Fruit fly (Drosophila melanogaster) whole organism, embryonic: ENCODE measurements around the gene Bace.

Experiments
- Aef1 ChIP-seq: fragments of 200-800 bp; sonication (Bioruptor generic); IDR thresholded peaks from 3 replicates; pipeline ENCODE4 v1.3.6; 2022; ENCODE audit warnings: missing biosample characterization, missing genetic modification characterization
- Bdp1 ChIP-seq: fragments of 200-800 bp; sonication (Bioruptor generic); optimal IDR thresholded peaks from 3 replicates; lab custom pipeline; 2016; ENCODE audit warnings: missing biosample characterization, missing genetic modification characterization
- CG10431 ChIP-seq: fragments of 200-800 bp; sonication (Bioruptor generic); optimal IDR thresholded peaks from 3 replicates; lab custom pipeline; 2018; ENCODE audit warnings: missing biosample characterization, mild to moderate bottlenecking, missing genetic modification characterization
- CG10565 ChIP-seq: fragments of 200-800 bp; sonication (Bioruptor generic); optimal IDR thresholded peaks from 3 replicates; lab custom pipeline; 2016; ENCODE audit warnings: missing biosample characterization, mild to moderate bottlenecking, missing genetic modification characterization
- CG11093 ChIP-seq: fragments of 200-800 bp; sonication (Bioruptor generic); IDR thresholded peaks from 3 replicates; pipeline ENCODE4 v1.3.6; 2022; ENCODE audit warnings: missing biosample characterization, missing genetic modification characterization
- CG12219 ChIP-seq: fragments of 200-800 bp; sonication (Bioruptor generic); optimal IDR thresholded peaks from 3 replicates; lab custom pipeline; 2018; ENCODE audit warnings: missing biosample characterization, mild to moderate bottlenecking, missing genetic modification characterization
- CG14014 ChIP-seq: fragments of 200-800 bp; sonication (Bioruptor generic); IDR thresholded peaks from 2 replicates; pipeline ENCODE4 v1.3.6; 2022; ENCODE audit warnings: missing biosample characterization, missing genetic modification characterization
- CG15601 ChIP-seq: fragments of 200-800 bp; sonication (Bioruptor generic); optimal IDR thresholded peaks from 3 replicates; lab custom pipeline; 2019; ENCODE audit warnings: missing biosample characterization, mild to moderate bottlenecking, missing genetic modification characterization, moderate library complexity
- CG1602 ChIP-seq: fragments of 200-800 bp; sonication (Bioruptor generic); optimal IDR thresholded peaks from 3 replicates; lab custom pipeline; 2016; ENCODE audit warnings: missing biosample characterization, missing genetic modification characterization
- CG3407 ChIP-seq: fragments of 200-800 bp; sonication (Bioruptor generic); optimal IDR thresholded peaks from 2 replicates; lab custom pipeline; 2018; ENCODE audit warnings: missing biosample characterization, mild to moderate bottlenecking, missing genetic modification characterization
- CG7745 ChIP-seq: fragments of 200-800 bp; sonication (Bioruptor generic); optimal IDR thresholded peaks from 2 replicates; lab custom pipeline; 2018; ENCODE audit warnings: missing biosample characterization, mild to moderate bottlenecking, missing genetic modification characterization, moderate library complexity
- CG8388 ChIP-seq: fragments of 200-800 bp; sonication (Bioruptor generic); optimal IDR thresholded peaks from 2 replicates; lab custom pipeline; 2019; ENCODE audit warnings: missing biosample characterization, mild to moderate bottlenecking, missing genetic modification characterization, moderate library complexity
- CG9215 ChIP-seq: fragments of 200-800 bp; sonication (Bioruptor generic); IDR thresholded peaks from 2 replicates; pipeline ENCODE4 v1.3.6; 2022; ENCODE audit warnings: missing biosample characterization, missing genetic modification characterization
- Doc3 ChIP-seq: fragments of 200-800 bp; sonication (Bioruptor generic); IDR thresholded peaks from 3 replicates; pipeline ENCODE4 v1.3.6; 2022; ENCODE audit warnings: missing biosample characterization, missing genetic modification characterization; ENCODE audit not compliant: partially characterized antibody
- GATAe ChIP-seq: fragments of 200-800 bp; sonication (Bioruptor generic); conservative IDR thresholded peaks from 2 replicates; pipeline ENCODE4 v1.3.6; 2022; ENCODE audit warnings: missing biosample characterization, missing genetic modification characterization
- HHEX ChIP-seq: fragments of 200-800 bp; sonication (Bioruptor generic); optimal IDR thresholded peaks from 3 replicates; lab custom pipeline; 2017; ENCODE audit warnings: missing biosample characterization, mild to moderate bottlenecking, missing genetic modification characterization, missing genetic modification reagents
- Hr78 ChIP-seq, 2 experiments: fragments of 200-800 bp in 1 of 2; fragments of >200 bp in 1 of 2; sonication (Bioruptor generic) in 1 of 2; optimal IDR thresholded peaks; 2 replicates each; lab custom pipeline; 2017 to 2019; ENCODE audit warnings: missing biosample characterization in 2 of 2, missing genetic modification characterization in 2 of 2, mild to moderate bottlenecking in 1 of 2, moderate library complexity in 1 of 2
- Oaz ChIP-seq: fragments of 200-800 bp; sonication (Bioruptor generic); IDR thresholded peaks from 2 replicates; pipeline ENCODE4 v1.3.6; 2022; ENCODE audit warnings: missing biosample characterization, missing genetic modification characterization
- Rfx ChIP-seq: fragments of 200-800 bp; sonication (Bioruptor generic); IDR thresholded peaks from 2 replicates; pipeline ENCODE4 v1.3.6; 2022; ENCODE audit warnings: missing biosample characterization, missing genetic modification characterization
- az2 ChIP-seq: fragments of 200-800 bp; sonication (Bioruptor generic); optimal IDR thresholded peaks from 3 replicates; lab custom pipeline; 2016; ENCODE audit warnings: missing biosample characterization, missing genetic modification characterization
- chinmo ChIP-seq: fragments of 200-800 bp; sonication (Bioruptor generic); IDR thresholded peaks from 4 replicates; pipeline ENCODE4 v1.3.6; 2022; ENCODE audit warnings: missing biosample characterization, missing genetic modification characterization; ENCODE audit not compliant: partially characterized antibody
- dati ChIP-seq: fragments of 200-800 bp; sonication (Bioruptor generic); IDR thresholded peaks from 2 replicates; pipeline ENCODE4 v1.3.6; 2022; ENCODE audit warnings: missing biosample characterization, missing genetic modification characterization
- en ChIP-seq: fragments of 200-800 bp; sonication (Bioruptor generic); optimal IDR thresholded peaks from 2 replicates; lab custom pipeline; 2016; ENCODE audit warnings: missing biosample characterization, missing genetic modification characterization
- exex ChIP-seq: fragments of 200-800 bp; sonication (Bioruptor generic); optimal IDR thresholded peaks from 4 replicates; lab custom pipeline; 2018; ENCODE audit warnings: missing biosample characterization, mild to moderate bottlenecking, missing genetic modification characterization, moderate library complexity
- grn ChIP-seq: fragments of 200-800 bp; sonication (Bioruptor generic); optimal IDR thresholded peaks from 3 replicates; lab custom pipeline; 2017; ENCODE audit warnings: missing biosample characterization, missing genetic modification characterization
- kni ChIP-seq: fragments of 200-800 bp; sonication (Bioruptor generic); optimal IDR thresholded peaks from 3 replicates; lab custom pipeline; 2017; ENCODE audit warnings: mild to moderate bottlenecking, missing biosample characterization, missing genetic modification reagents, missing genetic modification characterization
- lab ChIP-seq: fragments of 200-800 bp; sonication (Bioruptor generic); optimal IDR thresholded peaks from 3 replicates; lab custom pipeline; 2017; ENCODE audit warnings: missing biosample characterization, missing genetic modification characterization, mild to moderate bottlenecking, moderate library complexity, missing genetic modification reagents
- lov ChIP-seq, 2 experiments: fragments of 200-800 bp in 1 of 2; fragments of >200 bp in 1 of 2; sonication (Bioruptor generic) in 1 of 2; IDR thresholded peaks in 1 of 2; optimal IDR thresholded peaks in 1 of 2; 2 replicates in 1 of 2; 3 replicates in 1 of 2; pipeline versions ENCODE4 v1.3.6 to Lab custom; 2017 to 2022; ENCODE audit warnings: missing biosample characterization in 1 of 2, missing genetic modification characterization in 1 of 2
- oc ChIP-seq: fragments of 200-800 bp; sonication (Bioruptor generic); optimal IDR thresholded peaks from 2 replicates; lab custom pipeline; 2018; ENCODE audit warnings: missing biosample characterization, mild to moderate bottlenecking, missing genetic modification characterization, moderate library complexity
- psq ChIP-seq: fragments of 200-800 bp; sonication (Bioruptor generic); optimal IDR thresholded peaks from 2 replicates; lab custom pipeline; 2017; ENCODE audit warnings: missing biosample characterization, missing genetic modification characterization
- ro ChIP-seq: fragments of 200-800 bp; sonication (Bioruptor generic); IDR thresholded peaks from 2 replicates; pipeline ENCODE4 v1.3.6; 2022; ENCODE audit warnings: missing biosample characterization, missing genetic modification characterization
- sens ChIP-seq: fragments of 200-800 bp; sonication (Bioruptor generic); peaks from one replicate; lab custom pipeline; 2016; ENCODE audit warnings: missing biosample characterization, missing genetic modification characterization
- sens-2 ChIP-seq: fragments of 200-800 bp; sonication (Bioruptor generic); IDR thresholded peaks from 2 replicates; pipeline ENCODE4 v1.3.6; 2022; ENCODE audit warnings: missing biosample characterization, missing genetic modification characterization
- sisA ChIP-seq: fragments of 200-800 bp; sonication (Bioruptor generic); IDR thresholded peaks from 2 replicates; pipeline ENCODE4 v1.3.6; 2022; ENCODE audit warnings: missing biosample characterization, missing genetic modification characterization
- sob ChIP-seq: fragments of 200-800 bp; sonication (Bioruptor generic); IDR thresholded peaks from 2 replicates; pipeline ENCODE4 v1.3.6; 2022; ENCODE audit warnings: missing biosample characterization, missing genetic modification characterization
- sr ChIP-seq: fragments of 200-800 bp; sonication (Bioruptor generic); IDR thresholded peaks from 3 replicates; pipeline ENCODE4 v1.3.6; 2022; ENCODE audit warnings: missing biosample characterization, missing genetic modification characterization
- twi ChIP-seq: fragments of 200-800 bp; optimal IDR thresholded peaks from 2 replicates; lab custom pipeline; 2019; ENCODE audit warnings: missing biosample characterization, mild to moderate bottlenecking, missing genetic modification characterization, moderate library complexity
- vvl ChIP-seq: fragments of 200-800 bp; sonication (Bioruptor generic); IDR thresholded peaks from 2 replicates; pipeline ENCODE4 v1.3.6; 2022; ENCODE audit warnings: missing biosample characterization, missing genetic modification characterization
- z ChIP-seq: fragments of 200-800 bp; sonication (Bioruptor generic); IDR thresholded peaks from 3 replicates; pipeline ENCODE4 v1.3.6; 2022; ENCODE audit warnings: missing biosample characterization, missing genetic modification characterization

The Bace gene

DNA sequence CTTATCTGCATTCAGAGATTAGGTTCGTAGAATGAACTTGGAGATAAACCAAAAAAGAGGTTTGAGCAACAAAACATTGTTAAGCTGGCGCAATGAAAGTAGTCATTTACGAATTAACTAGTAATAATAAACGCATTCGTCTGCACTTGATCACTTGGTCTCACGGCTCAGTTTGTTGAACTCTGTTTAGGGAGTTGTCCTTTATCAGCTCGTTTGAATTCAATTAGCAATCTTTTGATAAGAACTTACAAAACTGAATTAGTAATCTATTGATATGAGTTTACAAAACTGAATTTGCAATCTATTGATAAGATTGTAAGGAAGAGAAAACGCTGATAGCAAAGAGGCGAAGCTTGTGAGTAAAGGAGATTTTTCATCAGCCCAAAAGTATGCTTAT lies 38.0 kb upstream of the Bace start:
- TF ChIP-seq CG1602 (GFP tag; lab: Kevin White, UChicago) (no peak), chinmo (GFP tag; lab: Robert Waterston, UW) (no peak), grn (GFP tag; lab: Kevin White, UChicago) (peak; percentile 3), Hr78 (GFP tag; optimal IDR thresholded peaks at IDR 0.05; lab: Kevin White, UChicago) (no peak), en (GFP tag; lab: Kevin White, UChicago) (no peak), Rfx (GFP tag; lab: Robert Waterston, UW) (no peak), ro (no peak), CG11093 (GFP tag; lab: Robert Waterston, UW) (no peak), sob (GFP tag; lab: Robert Waterston, UW) (no peak), CG9215 (GFP tag; lab: Robert Waterston, UW) (no peak), Bdp1 (no peak), GATAe (GFP tag; lab: Robert Waterston, UW) (peak; percentile 63), sens-2 (GFP tag; lab: Robert Waterston, UW) (no peak), exex (tag; lab: Kevin White, UChicago) (peak; percentile 100)

DNA sequence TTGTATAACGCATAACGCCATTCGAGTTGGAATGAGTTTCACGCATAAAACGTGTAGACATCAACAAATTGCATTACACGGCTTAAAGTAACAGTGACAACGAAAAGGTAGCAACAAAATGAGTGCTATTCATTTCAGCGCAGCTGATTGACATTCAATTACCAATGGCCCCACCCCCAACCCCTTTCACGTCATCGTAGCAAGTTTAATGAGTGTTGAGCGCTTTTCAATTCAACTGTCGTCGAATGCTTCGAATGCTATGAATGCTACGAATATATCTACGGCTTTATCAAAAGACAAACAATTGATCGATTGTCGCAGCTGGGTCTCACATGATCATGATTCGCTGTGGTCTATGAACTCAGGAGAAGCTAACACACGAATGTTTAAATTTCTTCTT lies 37.5 kb upstream of the Bace start:
- TF ChIP-seq twi (tag; lab: Kevin White, UChicago) = peak; percentile 33
- peak; percentile 68 for TF ChIP-seq z
- no peak for TF ChIP-seq lov (optimal IDR thresholded peaks at IDR 0.05; lab: Kevin White, UChicago)
- TF ChIP-seq lov (GFP tag; IDR thresholded peaks at IDR 0.05; lab: Robert Waterston, UW) = 0 out of 3 replicates have a peak, but pooled peaks have one; percentile 25
- no peak for TF ChIP-seq sr (GFP tag; lab: Robert Waterston, UW)
- TF ChIP-seq vvl (GFP tag; lab: Robert Waterston, UW) = 0 out of 2 replicates have a peak, but pooled peaks have one; percentile 12
- peak; percentile 16 for TF ChIP-seq CG10431 (GFP tag; lab: Kevin White, UChicago)
- no peak for TF ChIP-seq Oaz (GFP tag; lab: Robert Waterston, UW)
- no peak for TF ChIP-seq CG10565 (GFP tag; lab: Kevin White, UChicago)
- TF ChIP-seq oc (tag; lab: Kevin White, UChicago) = peak; percentile 43
- peak; percentile 16 for TF ChIP-seq kni
- TF ChIP-seq CG15601 (tag; lab: Kevin White, UChicago) = peak; percentile 78
- TF ChIP-seq Aef1 (GFP tag; lab: Robert Waterston, UW) = no peak
- no peak for TF ChIP-seq CG12219 (GFP tag; lab: Kevin White, UChicago)
- TF ChIP-seq CG8388 (GFP tag; lab: Kevin White, UChicago) = peak; percentile 9
- no peak for TF ChIP-seq sisA (GFP tag; lab: Robert Waterston, UW)
- TF ChIP-seq az2 (GFP tag; lab: Kevin White, UChicago) = no peak
- TF ChIP-seq CG7745 = no peak
- 0 out of 2 replicates have a peak, but pooled peaks have one; percentile 15 for TF ChIP-seq dati
- TF ChIP-seq CG14014 (GFP tag; lab: Robert Waterston, UW) = no peak
- TF ChIP-seq CG3407 (GFP tag; lab: Kevin White, UChicago) = no peak
- TF ChIP-seq sens = peak; percentile 58
- TF ChIP-seq lab = peak; percentile 54
- TF ChIP-seq psq = no peak

DNA sequence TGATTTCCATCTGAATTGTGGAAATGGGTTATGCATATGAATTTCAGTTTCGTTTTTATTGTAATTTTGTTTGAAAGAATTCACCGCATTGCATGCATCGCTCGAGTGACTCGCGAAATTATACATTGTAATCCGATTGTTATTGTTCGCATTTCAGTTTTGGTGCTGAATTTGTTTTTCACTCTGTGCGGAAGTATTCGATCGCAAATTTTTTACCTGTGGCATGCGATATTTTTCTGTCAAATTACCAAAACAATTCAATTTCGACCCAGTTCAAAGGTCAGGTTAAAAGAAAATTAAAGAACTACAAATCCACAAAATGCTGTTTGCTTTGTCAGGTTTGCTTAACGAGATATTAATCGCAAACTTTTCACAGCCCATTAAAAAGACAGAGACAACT lies 36.7 kb upstream of the Bace start:
- no peak for TF ChIP-seq HHEX (GFP tag; lab: Kevin White, UChicago)
- TF ChIP-seq Doc3 = 0 out of 3 replicates have a peak, but pooled peaks have one; percentile 23
